Fruit fly (Drosophila melanogaster) whole organism, embryonic: ENCODE measurements around the gene CG6409.

ENCODE experiments used
- ATbp ChIP-seq: fragments of 200-800 bp; sonication (Bioruptor generic); optimal IDR thresholded peaks from 2 replicates; lab custom pipeline; 2017; ENCODE audit warnings: missing biosample characterization, mild to moderate bottlenecking, missing genetic modification characterization, missing genetic modification reagents
- Aef1 ChIP-seq: fragments of 200-800 bp; sonication (Bioruptor generic); IDR thresholded peaks from 3 replicates; pipeline ENCODE4 v1.3.6; 2022; ENCODE audit warnings: missing biosample characterization, missing genetic modification characterization
- Atf3 ChIP-seq: fragments of 200-800 bp; sonication (Bioruptor generic); optimal IDR thresholded peaks from 3 replicates; lab custom pipeline; 2016; ENCODE audit warnings: missing biosample characterization, missing genetic modification characterization
- Blimp-1 ChIP-seq: fragments of 200-800 bp; sonication (Bioruptor generic); optimal IDR thresholded peaks from 3 replicates; lab custom pipeline; 2018; ENCODE audit warnings: missing biosample characterization, missing genetic modification characterization, mild to moderate bottlenecking, moderate library complexity, missing genetic modification reagents
- CG10431 ChIP-seq: fragments of 200-800 bp; sonication (Bioruptor generic); optimal IDR thresholded peaks from 3 replicates; lab custom pipeline; 2018; ENCODE audit warnings: missing biosample characterization, mild to moderate bottlenecking, missing genetic modification characterization
- CG10462 ChIP-seq: fragments of 200-800 bp; sonication (Bioruptor generic); optimal IDR thresholded peaks from 2 replicates; lab custom pipeline; 2016; ENCODE audit warnings: missing biosample characterization, missing genetic modification characterization
- CG10979 ChIP-seq: fragments of 200-800 bp; sonication (Bioruptor generic); optimal IDR thresholded peaks from 2 replicates; lab custom pipeline; 2018; ENCODE audit warnings: missing biosample characterization, mild to moderate bottlenecking, missing genetic modification characterization, moderate library complexity
- CG11398 ChIP-seq: fragments of 200-800 bp; sonication (Bioruptor generic); optimal IDR thresholded peaks from 2 replicates; lab custom pipeline; 2016; ENCODE audit warnings: missing biosample characterization, missing genetic modification characterization
- CG12104 ChIP-seq: fragments of 200-800 bp; sonication (Bioruptor generic); optimal IDR thresholded peaks from 3 replicates; lab custom pipeline; 2016; ENCODE audit warnings: missing biosample characterization, missing genetic modification characterization
- CG12219 ChIP-seq: fragments of 200-800 bp; sonication (Bioruptor generic); optimal IDR thresholded peaks from 3 replicates; lab custom pipeline; 2018; ENCODE audit warnings: missing biosample characterization, mild to moderate bottlenecking, missing genetic modification characterization
- CG12299 ChIP-seq: fragments of 200-800 bp; sonication (Bioruptor generic); optimal IDR thresholded peaks from 2 replicates; lab custom pipeline; 2018; ENCODE audit warnings: missing biosample characterization, mild to moderate bottlenecking, missing genetic modification characterization
- CG12659 ChIP-seq: fragments of 200-800 bp; sonication (Bioruptor generic); optimal IDR thresholded peaks from 3 replicates; lab custom pipeline; 2017; ENCODE audit warnings: mild to moderate bottlenecking, missing biosample characterization, missing genetic modification reagents, missing genetic modification characterization
- CG1603 ChIP-seq: fragments of 200-800 bp; sonication (Bioruptor generic); optimal IDR thresholded peaks from 2 replicates; lab custom pipeline; 2019; ENCODE audit warnings: missing biosample characterization, mild to moderate bottlenecking, missing genetic modification characterization, moderate library complexity
- CG18262 ChIP-seq: fragments of 200-800 bp; optimal IDR thresholded peaks from 3 replicates; lab custom pipeline; 2019; ENCODE audit warnings: missing biosample characterization, mild to moderate bottlenecking, missing genetic modification characterization, moderate library complexity
- CG1832 ChIP-seq: fragments of 200-800 bp; sonication (Bioruptor generic); optimal IDR thresholded peaks from 2 replicates; lab custom pipeline; 2017; ENCODE audit warnings: missing biosample characterization, mild to moderate bottlenecking, missing genetic modification characterization, inconsistent platforms
- CG2116 ChIP-seq: fragments of 200-800 bp; sonication (Bioruptor generic); optimal IDR thresholded peaks from 3 replicates; lab custom pipeline; 2018; ENCODE audit warnings: missing biosample characterization, mild to moderate bottlenecking, missing genetic modification characterization
- CG2199 ChIP-seq: fragments of 200-800 bp; sonication (Bioruptor generic); IDR thresholded peaks from 3 replicates; pipeline ENCODE4 v1.3.6; 2022; ENCODE audit warnings: missing biosample characterization, missing genetic modification characterization
- CG3281 ChIP-seq: fragments of 200-800 bp; sonication (Bioruptor generic); optimal IDR thresholded peaks from 3 replicates; lab custom pipeline; 2017; ENCODE audit warnings: missing biosample characterization, mild to moderate bottlenecking, missing genetic modification characterization
- CG3995 ChIP-seq: fragments of 200-800 bp; sonication (Bioruptor generic); optimal IDR thresholded peaks from 3 replicates; lab custom pipeline; 2016; ENCODE audit warnings: missing biosample characterization, missing genetic modification characterization
- CG4360 ChIP-seq: fragments of 200-800 bp; sonication (Bioruptor generic); IDR thresholded peaks from 2 replicates; pipeline ENCODE4 v1.3.6; 2022; ENCODE audit warnings: missing biosample characterization, missing genetic modification characterization
- CG4424 ChIP-seq: fragments of 200-800 bp; sonication (Bioruptor generic); optimal IDR thresholded peaks from 3 replicates; lab custom pipeline; 2016; ENCODE audit warnings: missing biosample characterization, missing genetic modification characterization
- CG4707 ChIP-seq: fragments of 200-800 bp; sonication (Bioruptor generic); optimal IDR thresholded peaks from 2 replicates; lab custom pipeline; 2018; ENCODE audit warnings: missing biosample characterization, mild to moderate bottlenecking, missing genetic modification characterization, moderate library complexity
- CG7987 ChIP-seq: fragments of 200-800 bp; sonication (Bioruptor generic); optimal IDR thresholded peaks from 2 replicates; lab custom pipeline; 2018; ENCODE audit warnings: missing biosample characterization, mild to moderate bottlenecking, missing genetic modification characterization, moderate library complexity
- CG8388 ChIP-seq: fragments of 200-800 bp; sonication (Bioruptor generic); optimal IDR thresholded peaks from 2 replicates; lab custom pipeline; 2019; ENCODE audit warnings: missing biosample characterization, mild to moderate bottlenecking, missing genetic modification characterization, moderate library complexity
- CG8924 ChIP-seq: fragments of 200-800 bp; optimal IDR thresholded peaks from 3 replicates; lab custom pipeline; 2019; ENCODE audit warnings: missing biosample characterization, mild to moderate bottlenecking, missing genetic modification characterization, moderate library complexity
- Hr78 ChIP-seq, 2 experiments: fragments of 200-800 bp in 1 of 2; fragments of >200 bp in 1 of 2; sonication (Bioruptor generic) in 1 of 2; optimal IDR thresholded peaks; 2 replicates each; lab custom pipeline; 2017 to 2019; ENCODE audit warnings: missing biosample characterization in 2 of 2, missing genetic modification characterization in 2 of 2, mild to moderate bottlenecking in 1 of 2, moderate library complexity in 1 of 2
- Nf-YC ChIP-seq: fragments of 200-800 bp; optimal IDR thresholded peaks from 3 replicates; lab custom pipeline; 2019; ENCODE audit warnings: missing biosample characterization, mild to moderate bottlenecking, missing genetic modification characterization, moderate library complexity
- Pdp1 ChIP-seq, 2 experiments: fragments of 200-800 bp; sonication (Bioruptor generic); optimal IDR thresholded peaks; 3 replicates each; lab custom pipeline; 2016; ENCODE audit warnings: missing biosample characterization in 2 of 2, missing genetic modification characterization in 2 of 2, mild to moderate bottlenecking in 1 of 2, moderate library complexity in 1 of 2
- Stat92E ChIP-seq, 3 experiments: fragments of >200 bp in 2 of 3; fragments of 200-800 bp in 1 of 3; sonication (Bioruptor generic) in 1 of 3; optimal IDR thresholded peaks; 2 replicates each; lab custom pipeline; 2017 to 2019; ENCODE audit warnings: missing biosample characterization in 3 of 3, missing genetic modification characterization in 3 of 3, mild to moderate bottlenecking in 1 of 3, moderate library complexity in 1 of 3
- Xrp1 ChIP-seq: fragments of 200-800 bp; sonication (Bioruptor generic); IDR thresholded peaks from 2 replicates; pipeline ENCODE4 v1.3.6; 2022; ENCODE audit warnings: missing biosample characterization, missing genetic modification characterization
- bsh ChIP-seq, 2 experiments: fragments of 200-800 bp; sonication (Bioruptor generic); optimal IDR thresholded peaks; 2 replicates each; lab custom pipeline; 2017 to 2018; ENCODE audit warnings: mild to moderate bottlenecking in 2 of 2, missing biosample characterization in 2 of 2, missing genetic modification characterization in 2 of 2, moderate library complexity in 1 of 2
- chn ChIP-seq: fragments of 200-800 bp; sonication (Bioruptor generic); optimal IDR thresholded peaks from 2 replicates; lab custom pipeline; 2016; ENCODE audit warnings: missing biosample characterization, missing genetic modification characterization
- crp ChIP-seq, 2 experiments: fragments of 200-800 bp; sonication (Bioruptor generic); optimal IDR thresholded peaks; 2 replicates in 1 of 2; 3 replicates in 1 of 2; lab custom pipeline; 2017; ENCODE audit warnings: missing biosample characterization in 2 of 2, missing genetic modification characterization in 2 of 2, mild to moderate bottlenecking in 1 of 2, moderate library complexity in 1 of 2
- dm ChIP-seq: fragments of 200-800 bp; sonication (Bioruptor generic); optimal IDR thresholded peaks from 3 replicates; lab custom pipeline; 2016; ENCODE audit warnings: missing biosample characterization, missing genetic modification characterization
- dmrt11E ChIP-seq: fragments of 200-800 bp; sonication (Bioruptor generic); optimal IDR thresholded peaks from 3 replicates; lab custom pipeline; 2018; ENCODE audit warnings: missing biosample characterization, mild to moderate bottlenecking, missing genetic modification characterization, moderate library complexity
- dpn ChIP-seq, 2 experiments: fragments of 200-800 bp; sonication (Bioruptor generic); optimal IDR thresholded peaks; 3 replicates each; lab custom pipeline; 2016; ENCODE audit warnings: missing biosample characterization in 2 of 2, missing genetic modification characterization in 2 of 2
- esg ChIP-seq: fragments of 200-800 bp; sonication (Bioruptor generic); conservative IDR thresholded peaks from 2 replicates; pipeline ENCODE4 v1.3.6; 2022; ENCODE audit warnings: missing biosample characterization, missing genetic modification characterization
- gcm ChIP-seq: fragments of 200-800 bp; sonication (Bioruptor generic); optimal IDR thresholded peaks from 2 replicates; lab custom pipeline; 2019; ENCODE audit warnings: missing biosample characterization, mild to moderate bottlenecking, missing genetic modification characterization, moderate library complexity
- lov ChIP-seq, 2 experiments: fragments of 200-800 bp in 1 of 2; fragments of >200 bp in 1 of 2; sonication (Bioruptor generic) in 1 of 2; IDR thresholded peaks in 1 of 2; optimal IDR thresholded peaks in 1 of 2; 2 replicates in 1 of 2; 3 replicates in 1 of 2; pipeline versions ENCODE4 v1.3.6 to Lab custom; 2017 to 2022; ENCODE audit warnings: missing biosample characterization in 1 of 2, missing genetic modification characterization in 1 of 2
- maf-S ChIP-seq: fragments of 200-800 bp; sonication (Bioruptor generic); optimal IDR thresholded peaks from 2 replicates; lab custom pipeline; 2016; ENCODE audit warnings: missing biosample characterization, missing genetic modification characterization
- nau ChIP-seq: fragments of 200-800 bp; sonication (Bioruptor generic); optimal IDR thresholded peaks from 3 replicates; lab custom pipeline; 2017; ENCODE audit warnings: missing biosample characterization, mild to moderate bottlenecking, missing genetic modification characterization, missing genetic modification reagents
- odd ChIP-seq: fragments of 200-800 bp; sonication (Bioruptor generic); optimal IDR thresholded peaks from 2 replicates; lab custom pipeline; 2017; ENCODE audit warnings: missing biosample characterization, mild to moderate bottlenecking, missing genetic modification characterization
- psq ChIP-seq: fragments of 200-800 bp; sonication (Bioruptor generic); optimal IDR thresholded peaks from 2 replicates; lab custom pipeline; 2017; ENCODE audit warnings: missing biosample characterization, missing genetic modification characterization
- sim ChIP-seq: fragments of 200-800 bp; sonication (Bioruptor generic); IDR thresholded peaks from 2 replicates; pipeline ENCODE4 v1.3.6; 2022; ENCODE audit warnings: missing biosample characterization, missing genetic modification characterization
- sqz ChIP-seq: fragments of 200-800 bp; sonication (Bioruptor generic); optimal IDR thresholded peaks from 3 replicates; lab custom pipeline; 2018; ENCODE audit warnings: missing biosample characterization, mild to moderate bottlenecking, missing genetic modification characterization
- tll ChIP-seq, 2 experiments: fragments of 200-800 bp in 1 of 2; fragments of >200 bp in 1 of 2; sonication (Bioruptor generic) in 1 of 2; optimal IDR thresholded peaks; 2 replicates each; lab custom pipeline; 2017 to 2019; ENCODE audit warnings: missing biosample characterization in 2 of 2, missing genetic modification characterization in 2 of 2, mild to moderate bottlenecking in 1 of 2, moderate library complexity in 1 of 2
- trem ChIP-seq: fragments of 200-800 bp; optimal IDR thresholded peaks from 3 replicates; lab custom pipeline; 2019; ENCODE audit warnings: missing biosample characterization, mild to moderate bottlenecking, missing genetic modification characterization, moderate library complexity

CG6409 gene

DNA sequence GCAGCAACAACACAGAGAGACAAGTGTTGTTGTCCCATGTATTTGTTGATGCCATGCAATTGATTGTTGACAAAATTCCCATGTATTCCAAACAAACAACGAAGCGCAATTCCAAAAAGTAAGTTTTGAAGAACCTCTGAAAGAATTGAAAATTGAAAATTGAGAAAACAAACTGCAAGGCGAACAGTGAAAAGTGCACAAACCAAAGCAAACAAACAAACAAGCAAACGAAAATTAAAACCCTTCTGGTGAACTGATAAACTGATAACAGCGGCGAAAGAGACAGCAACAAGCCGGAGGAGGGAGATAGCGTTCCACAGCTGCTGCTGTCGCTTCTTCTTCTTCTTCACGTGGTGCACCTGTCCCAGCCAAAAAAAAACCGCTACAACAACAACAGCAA is 23.6 kb downstream of the CG6409 start (continued):
- TF ChIP-seq CG8388 (GFP tag; lab: Kevin White, UChicago) (peak; percentile 1), CG4360 (GFP tag; lab: Robert Waterston, UW) (peak; percentile 69; the same call in 1 of the 2 replicates), CG4424 (peak; percentile 18), Blimp-1 (peak; percentile 5), dpn (GFP tag; optimal IDR thresholded peaks at IDR 0.05; lab: Kevin White, UChicago) (peak in 1 of 2 experiments; percentile 10), CG10431 (GFP tag; lab: Kevin White, UChicago) (peak; percentile 97), dmrt11E (tag; lab: Kevin White, UChicago) (peak; percentile 57), Atf3 (GFP tag; lab: Kevin White, UChicago) (no peak), CG18262 (peak; percentile 22), Xrp1 (peak; percentile 45), CG3995 (GFP tag; lab: Kevin White, UChicago) (no peak), CG12299 (tag; lab: Kevin White, UChicago) (peak; percentile 15), CG12219 (GFP tag; lab: Kevin White, UChicago) (peak; percentile 4), CG12104 (GFP tag; lab: Kevin White, UChicago) (peak; percentile 1), CG11398 (GFP tag; lab: Kevin White, UChicago) (peak; percentile 50), CG2116 (peak; percentile 15), trem (tag; lab: Kevin White, UChicago) (peak; percentile 28), CG1832 (GFP tag; lab: Kevin White, UChicago) (peak; percentile 57), CG4707 (GFP tag; lab: Kevin White, UChicago) (peak; percentile 15), CG7987 (GFP tag; lab: Kevin White, UChicago) (peak; percentile 9), CG2199 (GFP tag; lab: Robert Waterston, UW) (peak; percentile 47; the same call in 2 of the 3 replicates), ATbp (GFP tag; lab: Kevin White, UChicago) (peak; percentile 46), gcm (GFP tag; lab: Kevin White, UChicago) (peak; percentile 1), Pdp1 (GFP tag; optimal IDR thresholded peaks at IDR 0.05; lab: Kevin White, UChicago) (peak in 1 of 2 experiments; percentile 13), CG12659 (no peak), crp (GFP tag; optimal IDR thresholded peaks at IDR 0.05; lab: Kevin White, UChicago) (peak in 1 of 2 experiments; percentile 48), maf-S (GFP tag; lab: Kevin White, UChicago) (peak; percentile 35), lov (optimal IDR thresholded peaks at IDR 0.05; lab: Kevin White, UChicago) (no peak), lov (GFP tag; IDR thresholded peaks at IDR 0.05; lab: Robert Waterston, UW) (peak; percentile 39; the same call in 1 of the 3 replicates), nau (GFP tag; lab: Kevin White, UChicago) (peak; percentile 37), bsh (GFP tag; optimal IDR thresholded peaks at IDR 0.05; lab: Kevin White, UChicago) (peak in 1 of 2 experiments; percentile 34), sqz (GFP tag; lab: Kevin White, UChicago) (peak; percentile 24), chn (peak; percentile 11), CG1603 (tag; lab: Kevin White, UChicago) (peak; percentile 12), tll (GFP tag; optimal IDR thresholded peaks at IDR 0.05; lab: Kevin White, UChicago) (peak in 1 of 2 experiments; percentile 69), dm (GFP tag; lab: Kevin White, UChicago) (peak; percentile 26), esg (no peak), psq (GFP tag; lab: Kevin White, UChicago) (peak; percentile 0), Hr78 (GFP tag; optimal IDR thresholded peaks at IDR 0.05; lab: Kevin White, UChicago) (no peak), CG8924 (tag; lab: Kevin White, UChicago) (peak; percentile 15), CG10462 (GFP tag; lab: Kevin White, UChicago) (no peak), Nf-YC (no peak), Aef1 (GFP tag; lab: Robert Waterston, UW) (no peak), CG3281 (no peak), sim (GFP tag; lab: Robert Waterston, UW) (no peak), CG10979 (peak; percentile 7), Stat92E (GFP tag; optimal IDR thresholded peaks at IDR 0.05; lab: Kevin White, UChicago) (no peak), odd (no peak)
